Worm (Caenorhabditis elegans) whole organism, L1 larva: ENCODE data around the gene ccdc-47.

Source experiments
- lin-13 ChIP-seq: fragments of 150-350 bp; optimal IDR thresholded peaks from 2 replicates; lab custom pipeline; 2014; ENCODE audit warnings: missing biosample characterization, missing genetic modification reagents, missing genetic modification characterization
- pag-3 ChIP-seq: sonication (generic microtip); optimal IDR thresholded peaks from 2 replicates; lab custom pipeline; 2017; ENCODE audit warnings: missing genetic modification characterization, mild to moderate bottlenecking, missing compliant biosample characterization, antibody characterized with exemption, borderline replicate concordance; ENCODE audit not compliant: insufficient read depth
- vab-15 ChIP-seq: sonication (generic microtip); optimal IDR thresholded peaks from 2 replicates; lab custom pipeline; 2017; ENCODE audit warnings: missing genotype, mild to moderate bottlenecking, missing genetic modification characterization, missing compliant biosample characterization
- zag-1 ChIP-seq: fragments of 150-350 bp; optimal IDR thresholded peaks from 2 replicates; lab custom pipeline; 2014; ENCODE audit warnings: missing biosample characterization, missing genetic modification characterization

ce11 chrIII:3926116-3926515 is 9.3 kb downstream of the ccdc-47 start, which contains the start of gene ZK1058.9:
- no peak for TF ChIP-seq pag-3 (tag; lab: Kevin White, UChicago)
- no peak for TF ChIP-seq lin-13
- TF ChIP-seq zag-1 = no peak
- TF ChIP-seq vab-15 (tag; lab: Kevin White, UChicago) = no peak
